Worm (Caenorhabditis elegans) whole organism, L4 larva: Measurements from ENCODE around the gene dpy-13.

Experiments
- T26A8.4 ChIP-seq: fragments of 200-800 bp; sonication (Bioruptor generic); IDR thresholded peaks from 2 replicates; pipeline ENCODE4 v1.3.6; 2022; ENCODE audit warnings: missing genetic modification characterization, missing compliant biosample characterization
- Y75B8A.6 ChIP-seq: fragments of 200-800 bp; sonication (Bioruptor generic); IDR thresholded peaks from 2 replicates; pipeline ENCODE4 v1.3.6; 2022; ENCODE audit warnings: missing genetic modification reagents, missing genetic modification characterization, missing compliant biosample characterization
- ZK546.5 ChIP-seq, 2 experiments: sonication (generic microtip); optimal IDR thresholded peaks; 2 replicates each; lab custom pipeline; 2017; ENCODE audit warnings: missing biosample characterization in 2 of 2, missing genetic modification characterization in 2 of 2
- ceh-28 ChIP-seq: fragments of 150-350 bp; optimal IDR thresholded peaks from 2 replicates; lab custom pipeline; 2014; ENCODE audit warnings: missing biosample characterization, missing genetic modification reagents, missing genetic modification characterization
- ceh-82 ChIP-seq: sonication (generic microtip); optimal IDR thresholded peaks from 2 replicates; lab custom pipeline; 2017; ENCODE audit warnings: missing biosample characterization, missing genetic modification characterization
- cey-2 ChIP-seq: sonication (generic microtip); optimal IDR thresholded peaks from 3 replicates; lab custom pipeline; 2017; ENCODE audit warnings: missing genetic modification characterization, mild to moderate bottlenecking, missing compliant biosample characterization, antibody characterized with exemption, borderline replicate concordance; ENCODE audit not compliant: insufficient read depth
- daf-8 ChIP-seq: fragments of 200-800 bp; sonication (Bioruptor generic); IDR thresholded peaks from 2 replicates; pipeline ENCODE4 v1.3.6; 2022; ENCODE audit warnings: missing genetic modification characterization, missing compliant biosample characterization
- dmd-8 ChIP-seq: fragments of 200-800 bp; sonication (Bioruptor generic); IDR thresholded peaks from 2 replicates; pipeline ENCODE4 v1.3.6; 2022; ENCODE audit warnings: missing genetic modification characterization, missing compliant biosample characterization
- dmd-9 ChIP-seq: fragments of 200-800 bp; sonication (Bioruptor generic); IDR thresholded peaks from 2 replicates; pipeline ENCODE4 v1.3.6; 2022; ENCODE audit warnings: missing genetic modification reagents, missing genetic modification characterization, missing compliant biosample characterization
- fos-1 ChIP-seq: fragments of 150-350 bp; optimal IDR thresholded peaks from 2 replicates; lab custom pipeline; 2014; ENCODE audit warnings: missing biosample characterization, missing genetic modification characterization
- gei-8 ChIP-seq: fragments of 200-800 bp; sonication (Bioruptor generic); optimal IDR thresholded peaks from 2 replicates; lab custom pipeline; 2018; ENCODE audit warnings: mild to moderate bottlenecking, missing genetic modification characterization, missing compliant biosample characterization
- hlh-11 ChIP-seq: fragments of 200-800 bp; sonication (Bioruptor generic); optimal IDR thresholded peaks from 2 replicates; lab custom pipeline; 2018; ENCODE audit warnings: mild to moderate bottlenecking, missing genetic modification characterization, missing compliant biosample characterization
- hlh-30 ChIP-seq: sonication (generic microtip); optimal IDR thresholded peaks from 2 replicates; lab custom pipeline; 2017; ENCODE audit warnings: antibody characterized with exemption, mild to moderate bottlenecking, missing genetic modification characterization, missing compliant biosample characterization; ENCODE audit not compliant: insufficient read depth
- hmg-1.1 ChIP-seq: fragments of 200-800 bp; sonication (Bioruptor generic); IDR thresholded peaks from 2 replicates; pipeline ENCODE4 v1.3.6; 2022; ENCODE audit warnings: missing genetic modification reagents, missing genetic modification characterization, missing compliant biosample characterization
- jun-1 ChIP-seq: fragments of 150-350 bp; optimal IDR thresholded peaks from 2 replicates; lab custom pipeline; 2014; ENCODE audit warnings: missing biosample characterization, missing genetic modification reagents, missing genetic modification characterization
- lin-1 ChIP-seq: fragments of 200-800 bp; sonication (Bioruptor generic); IDR thresholded peaks from 2 replicates; pipeline ENCODE4 v1.3.6; 2022; ENCODE audit warnings: missing genetic modification reagents, missing genetic modification characterization, missing compliant biosample characterization
- lin-13 ChIP-seq: fragments of 150-350 bp; optimal IDR thresholded peaks from 2 replicates; lab custom pipeline; 2014; ENCODE audit warnings: missing biosample characterization, missing genetic modification reagents, missing genetic modification characterization
- lin-29 ChIP-seq: fragments of 200-800 bp; sonication (Bioruptor generic); IDR thresholded peaks from 2 replicates; pipeline ENCODE4 v1.3.6; 2022; ENCODE audit warnings: missing genetic modification reagents, missing genetic modification characterization, missing compliant biosample characterization
- lin-38 ChIP-seq: fragments of 200-800 bp; sonication (Bioruptor generic); IDR thresholded peaks from 2 replicates; pipeline ENCODE4 v1.3.6; 2022; ENCODE audit warnings: missing genetic modification reagents, missing genetic modification characterization, missing compliant biosample characterization
- lir-3 ChIP-seq: sonication (generic microtip); optimal IDR thresholded peaks from 2 replicates; lab custom pipeline; 2016; ENCODE audit warnings: mild to moderate bottlenecking, missing genetic modification characterization, missing compliant biosample characterization
- lsy-2 ChIP-seq, 2 experiments: fragments of 150-350 bp in 1 of 2; sonication (generic microtip) in 1 of 2; optimal IDR thresholded peaks; 2 replicates each; lab custom pipeline; 2014 to 2017; ENCODE audit warnings: missing biosample characterization in 2 of 2, missing genetic modification characterization in 2 of 2
- madf-5 ChIP-seq, 2 experiments: fragments of 200-800 bp; sonication (Bioruptor generic); IDR thresholded peaks; 2 replicates each; pipeline ENCODE4 v1.3.6; 2022; ENCODE audit warnings: missing compliant biosample characterization in 2 of 2, missing genetic modification characterization in 2 of 2
- mdt-29 ChIP-seq: fragments of 200-800 bp; sonication (Bioruptor generic); IDR thresholded peaks from 2 replicates; pipeline ENCODE4 v1.3.6; 2022; ENCODE audit warnings: missing genetic modification reagents, missing genetic modification characterization, missing compliant biosample characterization
- mep-1 ChIP-seq: fragments of 150-350 bp; sonication (generic microtip); optimal IDR thresholded peaks from 3 replicates; lab custom pipeline; 2014; ENCODE audit warnings: missing biosample characterization, missing genetic modification characterization
- mes-2 ChIP-seq: sonication (generic microtip); optimal IDR thresholded peaks from 2 replicates; lab custom pipeline; 2016; ENCODE audit warnings: missing genotype, mild to moderate bottlenecking, missing genetic modification characterization, missing compliant biosample characterization; ENCODE audit not compliant: poor library complexity, severe bottlenecking
- nhr-237 ChIP-seq: sonication (generic microtip); optimal IDR thresholded peaks from 2 replicates; lab custom pipeline; 2017; ENCODE audit warnings: missing biosample characterization, missing genetic modification characterization
- nhr-48 ChIP-seq: sonication (generic microtip); optimal IDR thresholded peaks from 2 replicates; lab custom pipeline; 2016; ENCODE audit warnings: mild to moderate bottlenecking, missing genetic modification characterization, missing compliant biosample characterization
- nhr-6 ChIP-seq: fragments of 150-350 bp; optimal IDR thresholded peaks from 2 replicates; lab custom pipeline; 2014; ENCODE audit warnings: missing biosample characterization, missing genetic modification characterization
- pha-4 ChIP-seq, 2 experiments: fragments of 150-350 bp in 1 of 2; fragments of 200-800 bp in 1 of 2; sonication (Bioruptor generic) in 1 of 2; IDR thresholded peaks in 1 of 2; optimal IDR thresholded peaks in 1 of 2; 2 replicates each; pipeline versions ENCODE4 v1.3.6 to Lab custom; 2014 to 2022; ENCODE audit warnings: missing genetic modification characterization in 2 of 2, missing genetic modification reagents in 2 of 2, missing biosample characterization in 1 of 2, missing compliant biosample characterization in 1 of 2
- pqm-1 ChIP-seq: sonication (generic microtip); optimal IDR thresholded peaks from 2 replicates; lab custom pipeline; 2017; ENCODE audit warnings: missing biosample characterization, missing genetic modification characterization
- sdz-12 ChIP-seq: fragments of 200-800 bp; sonication (Bioruptor generic); optimal IDR thresholded peaks from 2 replicates; lab custom pipeline; 2018; ENCODE audit warnings: mild to moderate bottlenecking, missing genetic modification characterization, missing compliant biosample characterization
- set-16 ChIP-seq: fragments of 200-800 bp; sonication (Bioruptor generic); IDR thresholded peaks from 2 replicates; pipeline ENCODE4 v1.3.6; 2022; ENCODE audit warnings: missing genetic modification reagents, missing genetic modification characterization, missing compliant biosample characterization
- skn-1 ChIP-seq: fragments of 150-350 bp; optimal IDR thresholded peaks from 2 replicates; lab custom pipeline; 2014; ENCODE audit warnings: missing biosample characterization, missing genetic modification characterization
- tra-1 ChIP-seq: fragments of 200-800 bp; sonication (Bioruptor generic); IDR thresholded peaks from 2 replicates; pipeline ENCODE4 v1.3.6; 2022; ENCODE audit warnings: missing genetic modification reagents, missing genetic modification characterization, missing compliant biosample characterization
- unc-130 ChIP-seq: sonication (generic microtip); optimal IDR thresholded peaks from 2 replicates; lab custom pipeline; 2016; ENCODE audit warnings: missing genetic modification reagents, missing genetic modification characterization, missing compliant biosample characterization
- unc-62 ChIP-seq, 3 experiments: fragments of 150-350 bp in 1 of 3; sonication (generic microtip); optimal IDR thresholded peaks in 2 of 3; peaks in 1 of 3; 1 replicate in 1 of 3; 2 replicates in 2 of 3; lab custom pipeline; 2014 to 2017; ENCODE audit warnings: missing biosample characterization in 3 of 3, missing genetic modification characterization in 3 of 3, missing genetic modification reagents in 3 of 3, missing genotype in 1 of 3
- vab-7 ChIP-seq: fragments of 200-800 bp; sonication (Bioruptor generic); IDR thresholded peaks from 2 replicates; pipeline ENCODE4 v1.3.6; 2022; ENCODE audit warnings: missing genetic modification reagents, missing genetic modification characterization, missing compliant biosample characterization
- zag-1 ChIP-seq: fragments of 150-350 bp; optimal IDR thresholded peaks from 2 replicates; lab custom pipeline; 2014; ENCODE audit warnings: missing biosample characterization, missing genetic modification characterization
- zfp-3 ChIP-seq: fragments of 200-800 bp; sonication (Bioruptor generic); conservative IDR thresholded peaks from 2 replicates; pipeline ENCODE4 v1.3.6; 2022; ENCODE audit warnings: missing genetic modification reagents, missing genetic modification characterization, missing compliant biosample characterization
- zip-11 ChIP-seq: fragments of 200-800 bp; sonication (Bioruptor generic); IDR thresholded peaks from 2 replicates; pipeline ENCODE4 v1.3.6; 2022; ENCODE audit warnings: missing genetic modification characterization, missing compliant biosample characterization
- zip-2 ChIP-seq: fragments of 150-350 bp; optimal IDR thresholded peaks from 2 replicates; lab custom pipeline; 2014; ENCODE audit warnings: missing biosample characterization, missing genetic modification characterization
- ztf-11 ChIP-seq: fragments of 150-350 bp; optimal IDR thresholded peaks from 2 replicates; lab custom pipeline; 2014; ENCODE audit warnings: missing biosample characterization, missing genetic modification characterization

dpy-13 gene

ce11 chrIV:4267320-4267719, 31.9 kb downstream of the dpy-13 start, which contains the start of gene F36A4.4:
Gene F36A4.4 (plus strand): TSS chrIV:4267620.
- TF ChIP-seq fos-1 (no peak), unc-130 (no peak), zip-2 (tag; lab: Kevin White, UChicago) (no peak), tra-1 (GFP tag; lab: Robert Waterston, UW) (no peak), pha-4 (GFP tag; IDR thresholded peaks at IDR 0.05; lab: Robert Waterston, UW) (no peak), pha-4 (tag; optimal IDR thresholded peaks at IDR 0.05; lab: Kevin White, UChicago) (no peak)

- TF ChIP-seq mdt-29 (GFP tag; lab: Robert Waterston, UW) = no peak
- peak in 1 of 2 experiments; percentile 73 for TF ChIP-seq unc-62 (GFP tag; optimal IDR thresholded peaks at IDR 0.05 in 1 of 2; lab: Kevin White, UChicago)
- no peak for TF ChIP-seq unc-62 (tag; optimal IDR thresholded peaks at IDR 0.05; lab: Kevin White, UChicago)
- no peak for TF ChIP-seq pqm-1 (tag; lab: Kevin White, UChicago)
Measured at ce11 chrIV:4269308-4269707, 33.9 kb downstream of the dpy-13 start, which contains the start of gene F36A4.3. Gene F36A4.3 (plus strand): TSS chrIV:4269608.

- TF ChIP-seq ztf-11 (tag; lab: Kevin White, UChicago) (no peak), lin-29 (no peak), vab-7 (no peak), lir-3 (no peak), ceh-82 (no peak), cey-2 (tag; lab: Kevin White, UChicago) (no peak), gei-8 (GFP tag; lab: Kevin White, UChicago) (no peak), T26A8.4 (GFP tag; lab: Robert Waterston, UW) (no peak), jun-1 (tag; lab: Kevin White, UChicago) (no peak), nhr-48 (tag; lab: Kevin White, UChicago) (no peak), lin-38 (GFP tag; lab: Robert Waterston, UW) (no peak), nhr-237 (tag; lab: Kevin White, UChicago) (no peak), set-16 (GFP tag; lab: Robert Waterston, UW) (no peak)
Measured at ce11 chrIV:4270925-4271324, 35.5 kb downstream of the dpy-13 start, which contains the start of gene F36A4.2. Gene F36A4.2 (plus strand): TSS chrIV:4271225.

ce11 chrIV:4272167-4272566, 36.8 kb downstream of the dpy-13 start, which contains the start of gene F36A4.1:
Gene F36A4.1 (plus strand): TSS chrIV:4272467.
- TF ChIP-seq lsy-2 (tag; optimal IDR thresholded peaks at IDR 0.05; lab: Kevin White, UChicago) (no peak), dmd-8 (GFP tag; lab: Robert Waterston, UW) (no peak), T26A8.4 (GFP tag; lab: Robert Waterston, UW) (no peak), zfp-3 (no peak), lin-1 (GFP tag; lab: Robert Waterston, UW) (no peak), lin-38 (GFP tag; lab: Robert Waterston, UW) (no peak), pqm-1 (tag; lab: Kevin White, UChicago) (no peak)

ce11 chrIV:4277694-4278093, 42.3 kb downstream of the dpy-13 start, which contains the start of gene nhr-78:
Gene nhr-78 (minus strand): TSS chrIV:4277875.
- no peak for TF ChIP-seq cey-2 (tag; lab: Kevin White, UChicago)
- TF ChIP-seq sdz-12 (GFP tag; lab: Kevin White, UChicago) = no peak
- TF ChIP-seq ZK546.5 (tag; optimal IDR thresholded peaks at IDR 0.05; lab: Kevin White, UChicago) = no peak
- TF ChIP-seq Y75B8A.6 (GFP tag; lab: Robert Waterston, UW) = no peak
- TF ChIP-seq hlh-30 (tag; lab: Kevin White, UChicago) = no peak
- TF ChIP-seq hmg-1.1 (GFP tag; lab: Robert Waterston, UW) = 0 out of 2 replicates have a peak, but pooled peaks have one; percentile 29
- peak; percentile 10 for TF ChIP-seq hlh-11 (tag; lab: Kevin White, UChicago)
- TF ChIP-seq nhr-6 = no peak
- no peak for TF ChIP-seq lin-13
- no peak for TF ChIP-seq ceh-28 (tag; lab: Kevin White, UChicago)
- TF ChIP-seq gei-8 (GFP tag; lab: Kevin White, UChicago) = no peak
- TF ChIP-seq madf-5 (GFP tag; IDR thresholded peaks at IDR 0.05; lab: Robert Waterston, UW) = no peak
- no peak for TF ChIP-seq zip-11 (GFP tag; lab: Robert Waterston, UW)
- peak; percentile 70 for TF ChIP-seq mes-2
- TF ChIP-seq dmd-9 = no peak
- TF ChIP-seq nhr-48 (tag; lab: Kevin White, UChicago) = no peak
- TF ChIP-seq daf-8 = no peak
- no peak for TF ChIP-seq lsy-2 (tag; optimal IDR thresholded peaks at IDR 0.05; lab: Kevin White, UChicago)
- TF ChIP-seq zip-2 (tag; lab: Kevin White, UChicago) = no peak
- TF ChIP-seq mep-1 (tag; lab: Kevin White, UChicago) = no peak
- no peak for TF ChIP-seq zag-1
- no peak for TF ChIP-seq skn-1 (tag; lab: Kevin White, UChicago)
- TF ChIP-seq tra-1 (GFP tag; lab: Robert Waterston, UW) = no peak
